Fruit fly (Drosophila melanogaster): ENCODE measurements around the gene CG17219.

DNA sequence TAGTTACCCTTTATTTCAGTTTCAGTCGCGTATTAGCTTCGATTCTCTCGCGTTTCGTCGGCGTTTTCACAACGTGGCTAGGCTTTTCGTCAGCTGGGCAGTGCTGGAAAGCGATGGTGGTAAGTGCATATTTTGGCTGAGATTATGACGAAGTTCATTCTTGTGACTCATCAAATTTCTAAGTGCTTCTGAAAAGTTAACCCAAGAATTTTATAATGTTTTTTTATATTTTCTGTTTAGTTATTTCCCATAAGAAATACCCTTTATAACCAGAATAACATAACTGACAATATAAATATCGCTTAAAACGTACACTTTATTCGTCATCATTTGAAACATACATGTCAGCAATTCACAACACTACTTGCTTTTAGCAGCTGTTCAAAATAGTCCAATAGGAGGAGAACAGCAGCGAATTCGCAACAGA, 8.1 kb downstream of the CG17219 start, which contains the start of the genes CG17260 and SerRS:
- no peak for TF ChIP-seq pan (optimal IDR thresholded peaks at IDR 0.05)
- TF ChIP-seq Jra (GFP tag; optimal IDR thresholded peaks at IDR 0.05) = no peak
- no peak for TF ChIP-seq Abd-B (GFP tag; optimal IDR thresholded peaks at IDR 0.05)
- TF ChIP-seq psq (GFP tag; optimal IDR thresholded peaks at IDR 0.05) = peak; percentile 93
- no peak for TF ChIP-seq Hr78 (GFP tag; optimal IDR thresholded peaks at IDR 0.05)
- TF ChIP-seq dl (GFP tag; optimal IDR thresholded peaks at IDR 0.05; ENCODE audit: insufficient read depth in 1 of 2, partially characterized antibody in 2 of 2) = no peak

All from whole organism, wandering third instar larva.